Fruit fly (Drosophila melanogaster): ENCODE measurements around the gene CG6356.

- TF ChIP-seq pan (optimal IDR thresholded peaks at IDR 0.05) (no peak), usp (GFP tag; optimal IDR thresholded peaks at IDR 0.05) (no peak)
These were observed 5.0 kb upstream of the CG6356 start for dm6 chr3R:24278738-24279137.
